Fruit fly (Drosophila melanogaster) whole organism, adult: ENCODE results near the gene gammaTub23C.
A peak's percentile ranks its signal among the peaks of the same experiment; 100 is the strongest.

Experiments used
- CG11617 ChIP-seq: fragments of 200-800 bp; sonication (Bioruptor generic); optimal IDR thresholded peaks from 2 replicates; lab custom pipeline; 2017; ENCODE audit warnings: mild to moderate bottlenecking, missing biosample characterization, missing genetic modification reagents, missing genetic modification characterization
- CG12768 ChIP-seq: fragments of 200-800 bp; sonication (Bioruptor generic); optimal IDR thresholded peaks from 2 replicates; lab custom pipeline; 2017; ENCODE audit warnings: missing biosample characterization, missing genetic modification characterization, mild to moderate bottlenecking, moderate library complexity, missing genetic modification reagents
- CG14711 ChIP-seq: fragments of 200-800 bp; sonication (Bioruptor generic); optimal IDR thresholded peaks from 2 replicates; lab custom pipeline; 2018; ENCODE audit warnings: missing biosample characterization, mild to moderate bottlenecking, missing genetic modification characterization, moderate library complexity
- CG1620 ChIP-seq: fragments of 200-800 bp; sonication (Bioruptor generic); optimal IDR thresholded peaks from 2 replicates; lab custom pipeline; 2016; ENCODE audit warnings: missing biosample characterization, missing genetic modification characterization
- CG33017 ChIP-seq: fragments of 200-800 bp; sonication (Bioruptor generic); optimal IDR thresholded peaks from 2 replicates; lab custom pipeline; 2018; ENCODE audit warnings: missing biosample characterization, mild to moderate bottlenecking, missing genetic modification characterization, moderate library complexity
- CG5204 ChIP-seq: fragments of 200-800 bp; sonication (Bioruptor generic); optimal IDR thresholded peaks from 2 replicates; lab custom pipeline; 2016; ENCODE audit warnings: missing biosample characterization, missing genetic modification characterization
- CG7045 ChIP-seq: fragments of 200-800 bp; sonication (Bioruptor generic); optimal IDR thresholded peaks from 2 replicates; lab custom pipeline; 2017; ENCODE audit warnings: missing biosample characterization, mild to moderate bottlenecking, missing genetic modification characterization
- CG7101 ChIP-seq: fragments of 200-800 bp; sonication (Bioruptor generic); optimal IDR thresholded peaks from 2 replicates; lab custom pipeline; 2018; ENCODE audit warnings: missing biosample characterization, mild to moderate bottlenecking, missing genetic modification characterization, moderate library complexity
- Clk ChIP-seq: fragments of 200-800 bp; sonication (Bioruptor generic); optimal IDR thresholded peaks from 2 replicates; lab custom pipeline; 2017; ENCODE audit warnings: missing biosample characterization, missing genetic modification characterization
- Crg-1 ChIP-seq: fragments of 200-800 bp; sonication (Bioruptor generic); optimal IDR thresholded peaks from 2 replicates; lab custom pipeline; 2016; ENCODE audit warnings: missing biosample characterization, missing genetic modification characterization
- Hr96 ChIP-seq: fragments of 200-800 bp; sonication (Bioruptor generic); optimal IDR thresholded peaks from 2 replicates; lab custom pipeline; 2016; ENCODE audit warnings: missing biosample characterization, missing genetic modification characterization
- Mnt ChIP-seq: fragments of 200-800 bp; sonication (Bioruptor generic); optimal IDR thresholded peaks from 2 replicates; lab custom pipeline; 2016; ENCODE audit warnings: missing biosample characterization, mild to moderate bottlenecking, missing genetic modification characterization
- bab1 ChIP-seq: fragments of 200-800 bp; sonication (Bioruptor generic); optimal IDR thresholded peaks from 3 replicates; lab custom pipeline; 2019; ENCODE audit warnings: missing biosample characterization, mild to moderate bottlenecking, missing genetic modification characterization, moderate library complexity
- cic ChIP-seq: fragments of 200-800 bp; sonication (Bioruptor generic); optimal IDR thresholded peaks from 2 replicates; lab custom pipeline; 2017; ENCODE audit warnings: missing biosample characterization, mild to moderate bottlenecking, missing genetic modification characterization, moderate library complexity
- cnc ChIP-seq, 2 experiments: fragments of >200 bp; optimal IDR thresholded peaks; 2 replicates each; lab custom pipeline; 2017
- kay ChIP-seq: fragments of 200-800 bp; sonication (Bioruptor generic); peaks from one replicate; lab custom pipeline; 2016; ENCODE audit warnings: missing biosample characterization, missing genetic modification characterization, borderline replicate concordance
- ovo ChIP-seq: fragments of 200-800 bp; sonication (Bioruptor generic); optimal IDR thresholded peaks from 2 replicates; lab custom pipeline; 2016; ENCODE audit warnings: missing biosample characterization, missing genetic modification characterization
- pad ChIP-seq: fragments of 200-800 bp; sonication (Bioruptor generic); optimal IDR thresholded peaks from 3 replicates; lab custom pipeline; 2017; ENCODE audit warnings: missing biosample characterization, missing genetic modification characterization, mild to moderate bottlenecking, moderate library complexity, missing genetic modification reagents
- tj ChIP-seq: fragments of 200-800 bp; sonication (Bioruptor generic); optimal IDR thresholded peaks from 3 replicates; lab custom pipeline; 2017; ENCODE audit warnings: missing biosample characterization, mild to moderate bottlenecking, missing genetic modification characterization, moderate library complexity
- toe ChIP-seq: fragments of 200-800 bp; sonication (Bioruptor generic); optimal IDR thresholded peaks from 2 replicates; lab custom pipeline; 2016; ENCODE audit warnings: missing biosample characterization, missing genetic modification characterization

Gene gammaTub23C

dm6 chr2L:2956358-2956757 lies 16.3 kb upstream of the gammaTub23C start:
- TF ChIP-seq Hr96 (peak; percentile 50), kay (peak; percentile 42), CG33017 (tag; lab: Kevin White, UChicago) (peak; percentile 72), tj (GFP tag; lab: Kevin White, UChicago) (peak; percentile 1), pad (peak; percentile 64), bab1 (GFP tag; lab: Kevin White, UChicago) (no peak), CG7101 (peak; percentile 47), CG5204 (GFP tag; lab: Kevin White, UChicago) (peak; percentile 63), CG11617 (GFP tag; lab: Kevin White, UChicago) (peak; percentile 46), CG12768 (GFP tag; lab: Kevin White, UChicago) (peak; percentile 81), toe (GFP tag; lab: Kevin White, UChicago) (no peak), CG7045 (GFP tag; lab: Kevin White, UChicago) (peak; percentile 79), Clk (GFP tag; lab: Kevin White, UChicago) (peak; percentile 53), cic (GFP tag; lab: Kevin White, UChicago) (no peak)

dm6 chr2L:2956992-2957391 lies 15.7 kb upstream of the gammaTub23C start:
- no peak for TF ChIP-seq Crg-1 (GFP tag; lab: Kevin White, UChicago)
- TF ChIP-seq CG33017 (tag; lab: Kevin White, UChicago): no peak
- TF ChIP-seq bab1 (GFP tag; lab: Kevin White, UChicago): no peak
- TF ChIP-seq kay: no peak
- TF ChIP-seq cic (GFP tag; lab: Kevin White, UChicago): no peak
- no peak for TF ChIP-seq pad
- TF ChIP-seq Hr96: no peak
- no peak for TF ChIP-seq CG7101
- no peak for TF ChIP-seq CG12768 (GFP tag; lab: Kevin White, UChicago)
- no peak for TF ChIP-seq tj (GFP tag; lab: Kevin White, UChicago)
- TF ChIP-seq ovo: no peak
- TF ChIP-seq CG14711 (tag; lab: Kevin White, UChicago): no peak
- no peak for TF ChIP-seq CG1620 (GFP tag; lab: Kevin White, UChicago)
- TF ChIP-seq toe (GFP tag; lab: Kevin White, UChicago): no peak
- no peak for TF ChIP-seq Clk (GFP tag; lab: Kevin White, UChicago)
- no peak for TF ChIP-seq CG11617 (GFP tag; lab: Kevin White, UChicago)
- TF ChIP-seq Mnt (GFP tag; lab: Kevin White, UChicago): no peak
- TF ChIP-seq CG7045 (GFP tag; lab: Kevin White, UChicago): no peak
- TF ChIP-seq CG5204 (GFP tag; lab: Kevin White, UChicago): no peak

- TF ChIP-seq CG12768 (GFP tag; lab: Kevin White, UChicago) (peak; percentile 92), tj (GFP tag; lab: Kevin White, UChicago) (peak; percentile 33), CG11617 (GFP tag; lab: Kevin White, UChicago) (peak; percentile 82), CG33017 (tag; lab: Kevin White, UChicago) (peak; percentile 67), CG1620 (GFP tag; lab: Kevin White, UChicago) (peak; percentile 60), CG5204 (GFP tag; lab: Kevin White, UChicago) (peak; percentile 89), ovo (peak; percentile 42), bab1 (GFP tag; lab: Kevin White, UChicago) (peak; percentile 24), Hr96 (peak; percentile 85), cic (GFP tag; lab: Kevin White, UChicago) (peak; percentile 44), CG14711 (tag; lab: Kevin White, UChicago) (peak; percentile 54), Mnt (GFP tag; lab: Kevin White, UChicago) (peak; percentile 27), Clk (GFP tag; lab: Kevin White, UChicago) (peak; percentile 74), CG7045 (GFP tag; lab: Kevin White, UChicago) (peak; percentile 89), cnc (optimal IDR thresholded peaks at IDR 0.05; lab: Kevin White, UChicago) (no peak), CG7101 (peak; percentile 74), pad (peak; percentile 71), Crg-1 (GFP tag; lab: Kevin White, UChicago) (peak; percentile 35), toe (GFP tag; lab: Kevin White, UChicago) (peak; percentile 87), kay (no peak)
Observed at dm6 chr2L:2957547-2958174, 15.0 kb upstream of the gammaTub23C start.

dm6 chr2L:2958858-2959257 lies 13.8 kb upstream of the gammaTub23C start:
- TF ChIP-seq CG7101 (no peak), Clk (GFP tag; lab: Kevin White, UChicago) (no peak), CG33017 (tag; lab: Kevin White, UChicago) (no peak), toe (GFP tag; lab: Kevin White, UChicago) (no peak), CG12768 (GFP tag; lab: Kevin White, UChicago) (no peak), CG14711 (tag; lab: Kevin White, UChicago) (no peak), CG7045 (GFP tag; lab: Kevin White, UChicago) (no peak), CG11617 (GFP tag; lab: Kevin White, UChicago) (no peak), tj (GFP tag; lab: Kevin White, UChicago) (no peak), cnc (optimal IDR thresholded peaks at IDR 0.05; lab: Kevin White, UChicago) (no peak), pad (no peak), ovo (no peak), Mnt (GFP tag; lab: Kevin White, UChicago) (no peak), CG1620 (GFP tag; lab: Kevin White, UChicago) (no peak), CG5204 (GFP tag; lab: Kevin White, UChicago) (no peak), Hr96 (no peak), kay (no peak), Crg-1 (GFP tag; lab: Kevin White, UChicago) (no peak)

- TF ChIP-seq CG11617 (GFP tag; lab: Kevin White, UChicago): no peak
- TF ChIP-seq Mnt (GFP tag; lab: Kevin White, UChicago): no peak
- TF ChIP-seq ovo: no peak
- TF ChIP-seq CG7101: no peak
- no peak for TF ChIP-seq Crg-1 (GFP tag; lab: Kevin White, UChicago)
- no peak for TF ChIP-seq CG1620 (GFP tag; lab: Kevin White, UChicago)
- TF ChIP-seq CG33017 (tag; lab: Kevin White, UChicago): no peak
- no peak for TF ChIP-seq bab1 (GFP tag; lab: Kevin White, UChicago)
- no peak for TF ChIP-seq toe (GFP tag; lab: Kevin White, UChicago)
- no peak for TF ChIP-seq CG5204 (GFP tag; lab: Kevin White, UChicago)
- TF ChIP-seq cic (GFP tag; lab: Kevin White, UChicago): no peak
- TF ChIP-seq kay: no peak
- no peak for TF ChIP-seq Hr96
- TF ChIP-seq CG14711 (tag; lab: Kevin White, UChicago): no peak
- TF ChIP-seq tj (GFP tag; lab: Kevin White, UChicago): no peak
- no peak for TF ChIP-seq CG7045 (GFP tag; lab: Kevin White, UChicago)
- no peak for TF ChIP-seq cnc (optimal IDR thresholded peaks at IDR 0.05; lab: Kevin White, UChicago)
Observed at dm6 chr2L:2966917-2967316, 5.8 kb upstream of the gammaTub23C start.
